Fruit fly (Drosophila melanogaster) whole organism, pupa: Measurements from ENCODE around the gene grn.

Experiments
- CG13204 ChIP-seq: fragments of 200-800 bp; sonication (Bioruptor generic); optimal IDR thresholded peaks from 2 replicates; lab custom pipeline; 2018; ENCODE audit warnings: missing biosample characterization, mild to moderate bottlenecking, missing genetic modification characterization, moderate library complexity
- CG14655 ChIP-seq: fragments of 200-800 bp; sonication (Bioruptor generic); optimal IDR thresholded peaks from 3 replicates; lab custom pipeline; 2017; ENCODE audit warnings: mild to moderate bottlenecking, missing biosample characterization, missing genetic modification reagents, missing genetic modification characterization
- CG32121 ChIP-seq: fragments of 200-800 bp; sonication (Bioruptor generic); IDR thresholded peaks from 2 replicates; pipeline ENCODE4 v1.3.6; 2022; ENCODE audit warnings: missing biosample characterization, missing genetic modification characterization
- CG4496 ChIP-seq: fragments of 200-800 bp; sonication (Bioruptor generic); IDR thresholded peaks from 3 replicates; pipeline ENCODE4 v1.3.6; 2022; ENCODE audit warnings: missing biosample characterization, missing genetic modification characterization
- CG9948 ChIP-seq: fragments of 200-800 bp; sonication (Bioruptor generic); optimal IDR thresholded peaks from 2 replicates; lab custom pipeline; 2018; ENCODE audit warnings: missing biosample characterization, mild to moderate bottlenecking, missing genetic modification characterization, moderate library complexity
- EcR ChIP-seq: fragments of 200-800 bp; sonication (Bioruptor generic); optimal IDR thresholded peaks from 3 replicates; lab custom pipeline; 2019; ENCODE audit warnings: missing biosample characterization, missing genetic modification characterization, mild to moderate bottlenecking, moderate library complexity, missing genetic modification reagents
- Pif1A ChIP-seq: fragments of 200-800 bp; sonication (Bioruptor generic); optimal IDR thresholded peaks from 3 replicates; lab custom pipeline; 2016; ENCODE audit warnings: missing biosample characterization, missing genetic modification characterization
- Pif1B ChIP-seq: fragments of 200-800 bp; sonication (Bioruptor generic); optimal IDR thresholded peaks from 3 replicates; lab custom pipeline; 2016; ENCODE audit warnings: missing biosample characterization, missing genetic modification characterization
- rn ChIP-seq: fragments of 200-800 bp; sonication (Bioruptor generic); IDR thresholded peaks from 2 replicates; pipeline ENCODE4 v1.3.6; 2022; ENCODE audit warnings: missing biosample characterization, missing genetic modification characterization

dm6 chr3R:8204730-8205129, 23.5 kb upstream of the grn start, which contains the start of gene CheA84a:
- TF ChIP-seq CG32121 (GFP tag; lab: Robert Waterston, UW) (no peak), rn (GFP tag; lab: Robert Waterston, UW) (no peak), Pif1B (GFP tag; lab: Kevin White, UChicago) (no peak), CG14655 (no peak), CG4496 (GFP tag; lab: Robert Waterston, UW) (no peak), CG9948 (no peak), Pif1A (GFP tag; lab: Kevin White, UChicago) (no peak), CG13204 (no peak), EcR (GFP tag; lab: Kevin White, UChicago) (no peak)
